Worm (Caenorhabditis elegans) whole organism, L3 larva: ENCODE results near the gene ZK1098.2.

ENCODE experiments used
- R02D3.7 ChIP-seq: fragments of 150-350 bp; optimal IDR thresholded peaks from 2 replicates; lab custom pipeline; 2014; ENCODE audit warnings: missing biosample characterization, missing genetic modification characterization
- ZK546.5 ChIP-seq: sonication (generic microtip); optimal IDR thresholded peaks from 2 replicates; lab custom pipeline; 2017; ENCODE audit warnings: missing biosample characterization, missing genetic modification characterization
- aly-2 ChIP-seq: fragments of 150-350 bp; optimal IDR thresholded peaks from 2 replicates; lab custom pipeline; 2014; ENCODE audit warnings: missing biosample characterization, missing genetic modification characterization
- ama-1 ChIP-seq: fragments of 150-350 bp; optimal IDR thresholded peaks from 2 replicates; lab custom pipeline; 2018
- ceh-16 ChIP-seq: sonication (generic microtip); optimal IDR thresholded peaks from 2 replicates; lab custom pipeline; 2017; ENCODE audit warnings: missing biosample characterization, missing genetic modification characterization
- ceh-28 ChIP-seq: fragments of 150-350 bp; optimal IDR thresholded peaks from 2 replicates; lab custom pipeline; 2014; ENCODE audit warnings: missing biosample characterization, missing genetic modification reagents, missing genetic modification characterization
- ceh-9 ChIP-seq: sonication (generic microtip); optimal IDR thresholded peaks from 2 replicates; lab custom pipeline; 2018; ENCODE audit warnings: missing biosample characterization, missing genetic modification characterization
- egl-27 ChIP-seq: sonication (generic microtip); optimal IDR thresholded peaks from 4 replicates; lab custom pipeline; 2017; ENCODE audit warnings: missing biosample characterization, missing genetic modification reagents, missing genetic modification characterization
- egl-5 ChIP-seq: fragments of 150-350 bp; optimal IDR thresholded peaks from 2 replicates; lab custom pipeline; 2017; ENCODE audit warnings: missing biosample characterization, missing genetic modification reagents, missing genetic modification characterization, inconsistent platforms
- elt-1 ChIP-seq: fragments of 150-350 bp; optimal IDR thresholded peaks from 2 replicates; lab custom pipeline; 2014; ENCODE audit warnings: missing biosample characterization, missing genetic modification characterization
- elt-2 ChIP-seq: sonication (generic microtip); optimal IDR thresholded peaks from 2 replicates; lab custom pipeline; 2016; ENCODE audit warnings: missing genetic modification reagents, mild to moderate bottlenecking, missing genetic modification characterization, missing compliant biosample characterization
- elt-3 ChIP-seq, 3 experiments: fragments of 150-350 bp in 1 of 3; sonication (generic microtip) in 2 of 3; optimal IDR thresholded peaks; 2 replicates in 2 of 3; 4 replicates in 1 of 3; lab custom pipeline; 2014 to 2017; ENCODE audit warnings: missing biosample characterization in 3 of 3, missing genetic modification characterization in 3 of 3
- eor-1 ChIP-seq, 2 experiments: fragments of 150-350 bp; optimal IDR thresholded peaks; 2 replicates each; lab custom pipeline; 2014 to 2018; ENCODE audit warnings: missing biosample characterization in 2 of 2, missing genetic modification characterization in 2 of 2
- fkh-10 ChIP-seq: sonication (generic microtip); optimal IDR thresholded peaks from 2 replicates; lab custom pipeline; 2017; ENCODE audit warnings: missing biosample characterization, missing genetic modification reagents, missing genetic modification characterization
- fkh-2 ChIP-seq: fragments of 150-350 bp; optimal IDR thresholded peaks from 2 replicates; lab custom pipeline; 2014; ENCODE audit warnings: missing biosample characterization, missing genetic modification reagents, missing genetic modification characterization
- fos-1 ChIP-seq: fragments of 150-350 bp; optimal IDR thresholded peaks from 2 replicates; lab custom pipeline; 2014; ENCODE audit warnings: missing biosample characterization, missing genetic modification characterization
- hmg-11 ChIP-seq: sonication (generic microtip); optimal IDR thresholded peaks from 2 replicates; lab custom pipeline; 2016; ENCODE audit warnings: missing genetic modification characterization, missing compliant biosample characterization
- jun-1 ChIP-seq: fragments of 150-350 bp; optimal IDR thresholded peaks from 2 replicates; lab custom pipeline; 2014; ENCODE audit warnings: missing biosample characterization, missing genetic modification reagents, missing genetic modification characterization
- lin-15B ChIP-seq: fragments of 150-350 bp; optimal IDR thresholded peaks from 2 replicates; lab custom pipeline; 2014; ENCODE audit warnings: missing biosample characterization, missing genetic modification characterization
- nfya-1 ChIP-seq: sonication (generic microtip); optimal IDR thresholded peaks from 2 replicates; lab custom pipeline; 2017; ENCODE audit warnings: missing genetic modification characterization, mild to moderate bottlenecking, missing compliant biosample characterization, antibody characterized with exemption, moderate library complexity; ENCODE audit not compliant: insufficient read depth
- nhr-12 ChIP-seq: fragments of 150-350 bp; optimal IDR thresholded peaks from 2 replicates; lab custom pipeline; 2014; ENCODE audit warnings: missing biosample characterization, missing genetic modification characterization
- nhr-23 ChIP-seq: fragments of 150-350 bp; optimal IDR thresholded peaks from 2 replicates; lab custom pipeline; 2014; ENCODE audit warnings: missing biosample characterization, missing genetic modification reagents, missing genetic modification characterization
- nhr-28 ChIP-seq: fragments of 150-350 bp; optimal IDR thresholded peaks from 2 replicates; lab custom pipeline; 2014; ENCODE audit warnings: missing biosample characterization, missing genetic modification characterization
- nhr-43 ChIP-seq: sonication (generic microtip); optimal IDR thresholded peaks from 2 replicates; lab custom pipeline; 2016; ENCODE audit warnings: mild to moderate bottlenecking, missing genetic modification characterization, missing compliant biosample characterization; ENCODE audit not compliant: poor library complexity, severe bottlenecking
- nhr-67 ChIP-seq: fragments of 150-350 bp; optimal IDR thresholded peaks from 2 replicates; lab custom pipeline; 2014; ENCODE audit warnings: missing biosample characterization, missing genetic modification characterization
- nhr-77 ChIP-seq: fragments of 150-350 bp; optimal IDR thresholded peaks from 2 replicates; lab custom pipeline; 2014; ENCODE audit warnings: missing biosample characterization, missing genetic modification characterization
- pha-4 ChIP-seq: fragments of 150-350 bp; optimal IDR thresholded peaks from 2 replicates; lab custom pipeline; 2014; ENCODE audit warnings: missing biosample characterization, missing genetic modification reagents, missing genetic modification characterization
- pqm-1 ChIP-seq: fragments of 150-350 bp; optimal IDR thresholded peaks from 2 replicates; lab custom pipeline; 2017; ENCODE audit warnings: missing biosample characterization, missing genetic modification characterization, inconsistent platforms
- skn-1 ChIP-seq: fragments of 150-350 bp; optimal IDR thresholded peaks from 2 replicates; lab custom pipeline; 2014; ENCODE audit warnings: missing biosample characterization, missing genetic modification characterization
- snpc-4 ChIP-seq: fragments of 150-350 bp; optimal IDR thresholded peaks from 2 replicates; lab custom pipeline; 2014; ENCODE audit warnings: missing biosample characterization, missing genetic modification characterization
- tbx-2 ChIP-seq: sonication (generic microtip); optimal IDR thresholded peaks from 2 replicates; lab custom pipeline; 2016; ENCODE audit warnings: mild to moderate bottlenecking, missing genetic modification characterization, missing compliant biosample characterization
- unc-39 ChIP-seq: sonication (generic microtip); optimal IDR thresholded peaks from 4 replicates; lab custom pipeline; 2017; ENCODE audit warnings: missing biosample characterization, missing genetic modification characterization
- unc-62 ChIP-seq: fragments of 150-350 bp; sonication (generic microtip); optimal IDR thresholded peaks from 4 replicates; lab custom pipeline; 2014; ENCODE audit warnings: missing biosample characterization, missing genetic modification reagents, missing genetic modification characterization
- zag-1 ChIP-seq: fragments of 150-350 bp; optimal IDR thresholded peaks from 2 replicates; lab custom pipeline; 2014; ENCODE audit warnings: missing biosample characterization, missing genetic modification characterization
- ztf-11 ChIP-seq: fragments of 150-350 bp; optimal IDR thresholded peaks from 2 replicates; lab custom pipeline; 2014; ENCODE audit warnings: missing biosample characterization, missing genetic modification characterization
- ztf-4 ChIP-seq: fragments of 150-350 bp; optimal IDR thresholded peaks from 2 replicates; lab custom pipeline; 2014; ENCODE audit warnings: missing biosample characterization, missing genetic modification characterization

The ZK1098.2 gene

ce11 chrIII:9542280-9542679 is 13.3 kb downstream of the ZK1098.2 start, which contains the start of gene mut-7:
mut-7 (minus strand) TSS chrIII:9542380.
- TF ChIP-seq hmg-11 (tag; lab: Kevin White, UChicago) (no peak), nhr-77 (tag; lab: Kevin White, UChicago) (no peak), nhr-67 (tag; lab: Kevin White, UChicago) (no peak), jun-1 (no peak), ceh-16 (no peak), unc-62 (GFP tag; lab: Kevin White, UChicago) (no peak), skn-1 (tag; lab: Kevin White, UChicago) (no peak), nhr-28 (no peak), lin-15B (tag; lab: Kevin White, UChicago) (no peak)

- TF ChIP-seq nhr-43 (tag; lab: Kevin White, UChicago): no peak
- no peak for TF ChIP-seq ztf-11 (tag; lab: Kevin White, UChicago)
- no peak for TF ChIP-seq unc-39 (tag; lab: Kevin White, UChicago)
- TF ChIP-seq ceh-28: no peak
- TF ChIP-seq jun-1: no peak
- no peak for TF ChIP-seq skn-1 (tag; lab: Kevin White, UChicago)
- TF ChIP-seq nhr-28: no peak
- TF ChIP-seq tbx-2 (tag; lab: Kevin White, UChicago): no peak
- TF ChIP-seq fos-1: no peak
- TF ChIP-seq eor-1 (tag; optimal IDR thresholded peaks at IDR 0.05; lab: Kevin White, UChicago): no peak
- peak; percentile 6 for TF ChIP-seq hmg-11 (tag; lab: Kevin White, UChicago)
- TF ChIP-seq nfya-1: peak; percentile 32
- no peak for TF ChIP-seq unc-62 (GFP tag; lab: Kevin White, UChicago)
- TF ChIP-seq nhr-23 (tag; lab: Kevin White, UChicago): peak; percentile 26
- TF ChIP-seq egl-5 (tag; lab: Kevin White, UChicago): no peak
- TF ChIP-seq elt-2 (tag; lab: Kevin White, UChicago): peak; percentile 9
- no peak for TF ChIP-seq ceh-16
- no peak for TF ChIP-seq ZK546.5 (tag; lab: Kevin White, UChicago)
- peak; percentile 8 for TF ChIP-seq snpc-4
- TF ChIP-seq zag-1 (tag; lab: Kevin White, UChicago): no peak
- TF ChIP-seq pha-4: peak; percentile 86
- no peak for TF ChIP-seq ceh-9
- TF ChIP-seq elt-3 (tag; optimal IDR thresholded peaks at IDR 0.05; lab: Kevin White, UChicago): no peak
- TF ChIP-seq lin-15B (tag; lab: Kevin White, UChicago): peak; percentile 58
- TF ChIP-seq nhr-12 (tag; lab: Kevin White, UChicago): no peak
Observed at ce11 chrIII:9542816-9543215, 13.9 kb downstream of the ZK1098.2 start, which contains the start of gene eif-2Balpha. eif-2Balpha (plus strand) TSS chrIII:9543119.

DNA sequence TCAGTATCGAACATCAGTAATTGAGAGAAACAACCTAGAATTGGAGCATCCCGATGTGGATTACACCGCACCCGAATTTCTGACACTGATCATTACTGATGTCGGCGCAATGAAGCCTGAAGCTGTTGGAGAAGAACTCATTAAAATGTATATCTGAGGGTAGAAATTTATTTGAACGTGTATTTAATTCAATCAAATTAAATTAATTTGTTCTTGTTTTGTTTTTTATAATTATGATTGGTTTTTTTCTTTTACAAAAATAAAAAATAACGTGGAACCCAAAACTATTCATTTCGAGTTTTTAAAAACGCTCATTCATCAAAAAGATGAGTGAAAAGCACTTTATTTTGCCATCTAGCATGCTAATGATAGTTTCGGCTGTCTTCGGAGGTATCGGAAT is 15.2 kb downstream of the ZK1098.2 start, which contains the start of gene ZK1098.9:
Gene ZK1098.9, plus strand, starts transcription at position 301 of the 400 bp plus-strand sequence.
- TF ChIP-seq elt-3 (tag; optimal IDR thresholded peaks at IDR 0.05; lab: Kevin White, UChicago): no peak
- no peak for TF ChIP-seq elt-1 (tag; lab: Kevin White, UChicago)
- TF ChIP-seq ceh-16: no peak
- no peak for TF ChIP-seq ZK546.5 (tag; lab: Kevin White, UChicago)
- TF ChIP-seq ceh-9: no peak

DNA sequence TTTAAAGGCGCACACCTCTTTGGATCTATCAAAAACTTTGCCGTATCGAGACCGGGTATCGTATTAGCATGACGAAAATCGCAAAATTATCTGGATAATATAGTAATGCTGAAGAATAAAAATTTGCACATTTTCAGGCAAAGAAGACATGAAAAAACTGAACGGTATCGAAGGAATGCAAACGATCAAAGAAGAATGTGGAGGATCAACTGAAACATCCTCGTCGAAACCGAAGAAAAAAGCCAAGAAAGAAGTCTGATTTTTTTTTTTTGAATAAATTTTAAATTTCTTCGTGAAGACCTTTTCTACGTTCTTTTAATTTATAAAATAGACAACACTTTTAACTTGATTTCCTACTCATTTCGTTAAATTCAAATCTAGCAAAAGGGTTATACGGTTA is 15.9 kb downstream of the ZK1098.2 start, which contains the start of gene ZK1098.12:
Gene ZK1098.12, plus strand, starts transcription at position 301 of the 400 bp plus-strand sequence.
- TF ChIP-seq elt-2 (tag; lab: Kevin White, UChicago): no peak
- TF ChIP-seq elt-3 (tag; optimal IDR thresholded peaks at IDR 0.05; lab: Kevin White, UChicago): no peak
- no peak for TF ChIP-seq aly-2 (tag; lab: Kevin White, UChicago)
- TF ChIP-seq hmg-11 (tag; lab: Kevin White, UChicago): no peak
- TF ChIP-seq tbx-2 (tag; lab: Kevin White, UChicago): no peak
- no peak for TF ChIP-seq egl-27 (tag; lab: Kevin White, UChicago)
- no peak for TF ChIP-seq R02D3.7
- no peak for TF ChIP-seq snpc-4
- TF ChIP-seq nhr-12 (tag; lab: Kevin White, UChicago): no peak
- TF ChIP-seq ztf-4 (tag; lab: Kevin White, UChicago): no peak
- no peak for TF ChIP-seq pqm-1 (tag; lab: Kevin White, UChicago)
- TF ChIP-seq nhr-23 (tag; lab: Kevin White, UChicago): no peak
- no peak for TF ChIP-seq nfya-1
- TF ChIP-seq fkh-2: no peak
- TF ChIP-seq fkh-10: no peak
- TF ChIP-seq ceh-16: no peak
- TF ChIP-seq ama-1 (lab: Kevin White, UChicago): no peak
